Fruit fly (Drosophila melanogaster) whole organism, embryonic: ENCODE results near the gene PIG-B.
A peak's percentile ranks its signal among the peaks of the same experiment; 100 is the strongest.

Experiments used
- CG11085 ChIP-seq: fragments of 200-800 bp; sonication (Bioruptor generic); IDR thresholded peaks from 2 replicates; pipeline ENCODE4 v1.3.6; 2022; ENCODE audit warnings: missing biosample characterization, missing genetic modification characterization
- CG12219 ChIP-seq: fragments of 200-800 bp; sonication (Bioruptor generic); optimal IDR thresholded peaks from 3 replicates; lab custom pipeline; 2018; ENCODE audit warnings: missing biosample characterization, mild to moderate bottlenecking, missing genetic modification characterization
- CG12299 ChIP-seq: fragments of 200-800 bp; sonication (Bioruptor generic); optimal IDR thresholded peaks from 2 replicates; lab custom pipeline; 2018; ENCODE audit warnings: missing biosample characterization, mild to moderate bottlenecking, missing genetic modification characterization
- CG13123 ChIP-seq: fragments of 200-800 bp; sonication (Bioruptor generic); optimal IDR thresholded peaks from 2 replicates; lab custom pipeline; 2016; ENCODE audit warnings: missing biosample characterization, missing genetic modification characterization
- CG13424 ChIP-seq: fragments of 200-800 bp; sonication (Bioruptor generic); optimal IDR thresholded peaks from 2 replicates; lab custom pipeline; 2019; ENCODE audit warnings: missing biosample characterization, mild to moderate bottlenecking, missing genetic modification characterization, moderate library complexity
- CG13775 ChIP-seq: fragments of 200-800 bp; sonication (Bioruptor generic); optimal IDR thresholded peaks from 3 replicates; lab custom pipeline; 2017; ENCODE audit warnings: missing biosample characterization, mild to moderate bottlenecking, missing genetic modification characterization
- CG14710 ChIP-seq: fragments of 200-800 bp; sonication (Bioruptor generic); optimal IDR thresholded peaks from 3 replicates; lab custom pipeline; 2019; ENCODE audit warnings: missing biosample characterization, mild to moderate bottlenecking, missing genetic modification characterization, moderate library complexity
- CG15269 ChIP-seq: fragments of 200-800 bp; sonication (Bioruptor generic); optimal IDR thresholded peaks from 2 replicates; lab custom pipeline; 2018; ENCODE audit warnings: missing biosample characterization, mild to moderate bottlenecking, missing genetic modification characterization, moderate library complexity
- CG17361 ChIP-seq: fragments of 200-800 bp; sonication (Bioruptor generic); IDR thresholded peaks from 3 replicates; pipeline ENCODE4 v1.3.6; 2022; ENCODE audit warnings: missing biosample characterization, missing genetic modification characterization
- CG18599 ChIP-seq: fragments of 200-800 bp; sonication (Bioruptor generic); optimal IDR thresholded peaks from 3 replicates; lab custom pipeline; 2017; ENCODE audit warnings: missing biosample characterization, missing genetic modification characterization, mild to moderate bottlenecking, moderate library complexity, missing genetic modification reagents
- CG2116 ChIP-seq: fragments of 200-800 bp; sonication (Bioruptor generic); optimal IDR thresholded peaks from 3 replicates; lab custom pipeline; 2018; ENCODE audit warnings: missing biosample characterization, mild to moderate bottlenecking, missing genetic modification characterization
- CG2120 ChIP-seq: fragments of 200-800 bp; sonication (Bioruptor generic); optimal IDR thresholded peaks from 3 replicates; lab custom pipeline; 2016; ENCODE audit warnings: missing biosample characterization, missing genetic modification characterization
- CG32767 ChIP-seq: fragments of 200-800 bp; sonication (Bioruptor generic); IDR thresholded peaks from 2 replicates; pipeline ENCODE4 v1.3.6; 2022; ENCODE audit warnings: missing biosample characterization, missing genetic modification characterization
- CG3407 ChIP-seq: fragments of 200-800 bp; sonication (Bioruptor generic); optimal IDR thresholded peaks from 2 replicates; lab custom pipeline; 2018; ENCODE audit warnings: missing biosample characterization, mild to moderate bottlenecking, missing genetic modification characterization
- CG4404 ChIP-seq: fragments of 200-800 bp; sonication (Bioruptor generic); IDR thresholded peaks from 2 replicates; pipeline ENCODE4 v1.3.6; 2022; ENCODE audit warnings: missing biosample characterization, missing genetic modification characterization
- CG5180 ChIP-seq: fragments of 200-800 bp; sonication (Bioruptor generic); optimal IDR thresholded peaks from 3 replicates; lab custom pipeline; 2017; ENCODE audit warnings: missing biosample characterization, missing genetic modification characterization, mild to moderate bottlenecking, moderate library complexity, missing genetic modification reagents
- CG5953 ChIP-seq: fragments of 200-800 bp; sonication (Bioruptor generic); IDR thresholded peaks from 2 replicates; pipeline ENCODE4 v1.3.6; 2022; ENCODE audit warnings: missing biosample characterization, missing genetic modification characterization
- CG6254 ChIP-seq: fragments of 200-800 bp; sonication (Bioruptor generic); optimal IDR thresholded peaks from 3 replicates; lab custom pipeline; 2017; ENCODE audit warnings: mild to moderate bottlenecking, missing biosample characterization, missing genetic modification reagents, missing genetic modification characterization
- CG7556 ChIP-seq: fragments of 200-800 bp; sonication (Bioruptor generic); optimal IDR thresholded peaks from 2 replicates; lab custom pipeline; 2017; ENCODE audit warnings: missing biosample characterization, mild to moderate bottlenecking, missing genetic modification characterization
- CG7928 ChIP-seq: fragments of 200-800 bp; sonication (Bioruptor generic); optimal IDR thresholded peaks from 2 replicates; lab custom pipeline; 2017; ENCODE audit warnings: missing biosample characterization, mild to moderate bottlenecking, missing genetic modification characterization
- CG8281 ChIP-seq: fragments of 200-800 bp; sonication (Bioruptor generic); optimal IDR thresholded peaks from 2 replicates; lab custom pipeline; 2018; ENCODE audit warnings: missing biosample characterization, mild to moderate bottlenecking, missing genetic modification characterization, moderate library complexity
- CG8359 ChIP-seq: fragments of 200-800 bp; sonication (Bioruptor generic); optimal IDR thresholded peaks from 2 replicates; lab custom pipeline; 2017; ENCODE audit warnings: missing biosample characterization, mild to moderate bottlenecking, missing genetic modification characterization, borderline replicate concordance
- CG9609 ChIP-seq: fragments of 200-800 bp; sonication (Bioruptor generic); optimal IDR thresholded peaks from 3 replicates; lab custom pipeline; 2016; ENCODE audit warnings: missing biosample characterization, missing genetic modification characterization
- CHES-1-like ChIP-seq: fragments of 200-800 bp; sonication (Bioruptor generic); optimal IDR thresholded peaks from 2 replicates; lab custom pipeline; 2016; ENCODE audit warnings: missing biosample characterization, missing genetic modification characterization
- Dll ChIP-seq: fragments of 200-800 bp; sonication (Bioruptor generic); IDR thresholded peaks from 4 replicates; pipeline ENCODE4 v1.3.6; 2022; ENCODE audit warnings: missing biosample characterization, missing genetic modification characterization; ENCODE audit not compliant: partially characterized antibody
- Dref ChIP-seq: fragments of 200-800 bp; sonication (Bioruptor generic); IDR thresholded peaks from 2 replicates; pipeline ENCODE4 v1.3.6; 2022; ENCODE audit warnings: missing biosample characterization, missing genetic modification characterization
- HLH4C ChIP-seq: fragments of 200-800 bp; sonication (Bioruptor generic); IDR thresholded peaks from 3 replicates; pipeline ENCODE4 v1.3.6; 2022; ENCODE audit warnings: missing biosample characterization, missing genetic modification characterization; ENCODE audit not compliant: partially characterized antibody
- Taf1 ChIP-seq: fragments of 200-800 bp; sonication (Bioruptor generic); IDR thresholded peaks from 2 replicates; pipeline ENCODE4 v1.3.6; 2022; ENCODE audit warnings: missing biosample characterization, missing genetic modification characterization
- bcd ChIP-seq: fragments of 200-800 bp; sonication (Bioruptor generic); optimal IDR thresholded peaks from 2 replicates; lab custom pipeline; 2017; ENCODE audit warnings: missing biosample characterization, mild to moderate bottlenecking, missing genetic modification characterization
- bsh ChIP-seq, 2 experiments: fragments of 200-800 bp; sonication (Bioruptor generic); optimal IDR thresholded peaks; 2 replicates each; lab custom pipeline; 2017 to 2018; ENCODE audit warnings: mild to moderate bottlenecking in 2 of 2, missing biosample characterization in 2 of 2, missing genetic modification characterization in 2 of 2, moderate library complexity in 1 of 2
- corto ChIP-seq: fragments of 200-800 bp; sonication (Bioruptor generic); optimal IDR thresholded peaks from 2 replicates; lab custom pipeline; 2016; ENCODE audit warnings: missing biosample characterization, mild to moderate bottlenecking, missing genetic modification characterization, moderate library complexity
- cwo ChIP-seq: fragments of 200-800 bp; sonication (Bioruptor generic); optimal IDR thresholded peaks from 3 replicates; lab custom pipeline; 2017; ENCODE audit warnings: missing biosample characterization, missing genetic modification characterization, mild to moderate bottlenecking, moderate library complexity, missing genetic modification reagents
- dimm ChIP-seq: fragments of 200-800 bp; sonication (Bioruptor generic); IDR thresholded peaks from 2 replicates; pipeline ENCODE4 v1.3.6; 2022; ENCODE audit warnings: missing biosample characterization, missing genetic modification characterization
- emc ChIP-seq: fragments of 200-800 bp; sonication (Bioruptor generic); optimal IDR thresholded peaks from 2 replicates; lab custom pipeline; 2016; ENCODE audit warnings: missing biosample characterization, missing genetic modification characterization
- fd96Cb ChIP-seq: fragments of 200-800 bp; sonication (Bioruptor generic); optimal IDR thresholded peaks from 2 replicates; lab custom pipeline; 2018; ENCODE audit warnings: missing biosample characterization, mild to moderate bottlenecking, missing genetic modification characterization, moderate library complexity
- fru ChIP-seq: fragments of >200 bp; optimal IDR thresholded peaks from 2 replicates; lab custom pipeline; 2017
- gt ChIP-seq: fragments of 200-800 bp; sonication (Bioruptor generic); IDR thresholded peaks from 2 replicates; pipeline ENCODE4 v1.3.6; 2022; ENCODE audit warnings: missing biosample characterization, missing genetic modification characterization
- mirr ChIP-seq: fragments of 200-800 bp; sonication (Bioruptor generic); optimal IDR thresholded peaks from 3 replicates; lab custom pipeline; 2018; ENCODE audit warnings: missing biosample characterization, mild to moderate bottlenecking, missing genetic modification characterization
- oc ChIP-seq: fragments of 200-800 bp; sonication (Bioruptor generic); optimal IDR thresholded peaks from 2 replicates; lab custom pipeline; 2018; ENCODE audit warnings: missing biosample characterization, mild to moderate bottlenecking, missing genetic modification characterization, moderate library complexity
- onecut ChIP-seq: fragments of 200-800 bp; sonication (Bioruptor generic); IDR thresholded peaks from 2 replicates; pipeline ENCODE4 v1.3.6; 2022; ENCODE audit warnings: missing biosample characterization, missing genetic modification characterization
- p53 ChIP-seq: fragments of 200-800 bp; sonication (Bioruptor generic); optimal IDR thresholded peaks from 2 replicates; lab custom pipeline; 2016; ENCODE audit warnings: missing biosample characterization, missing genetic modification characterization
- ro ChIP-seq: fragments of 200-800 bp; sonication (Bioruptor generic); IDR thresholded peaks from 2 replicates; pipeline ENCODE4 v1.3.6; 2022; ENCODE audit warnings: missing biosample characterization, missing genetic modification characterization
- sc ChIP-seq, 3 experiments: fragments of >200 bp in 2 of 3; fragments of 200-800 bp in 1 of 3; sonication (Bioruptor generic) in 1 of 3; optimal IDR thresholded peaks; 2 replicates in 2 of 3; 3 replicates in 1 of 3; lab custom pipeline; 2017; ENCODE audit warnings: mild to moderate bottlenecking in 1 of 3, missing biosample characterization in 1 of 3, missing genetic modification characterization in 1 of 3, missing genetic modification reagents in 1 of 3
- scrt ChIP-seq: fragments of 200-800 bp; sonication (Bioruptor generic); optimal IDR thresholded peaks from 2 replicates; lab custom pipeline; 2018; ENCODE audit warnings: missing biosample characterization, mild to moderate bottlenecking, missing genetic modification characterization, moderate library complexity
- sd ChIP-seq: fragments of 200-800 bp; sonication (Bioruptor generic); optimal IDR thresholded peaks from 3 replicates; lab custom pipeline; 2018; ENCODE audit warnings: missing biosample characterization, mild to moderate bottlenecking, missing genetic modification characterization, moderate library complexity
- slbo ChIP-seq: fragments of 200-800 bp; sonication (Bioruptor generic); IDR thresholded peaks from 2 replicates; pipeline ENCODE4 v1.3.6; 2022; ENCODE audit warnings: missing biosample characterization, missing genetic modification characterization
- tin ChIP-seq: fragments of 200-800 bp; sonication (Bioruptor generic); optimal IDR thresholded peaks from 3 replicates; lab custom pipeline; 2016; ENCODE audit warnings: missing biosample characterization, missing genetic modification characterization
- vnd ChIP-seq: fragments of 200-800 bp; sonication (Bioruptor generic); IDR thresholded peaks from 3 replicates; pipeline ENCODE4 v1.3.6; 2022; ENCODE audit warnings: missing biosample characterization, missing genetic modification characterization; ENCODE audit not compliant: partially characterized antibody
- zfh2 ChIP-seq: fragments of 200-800 bp; sonication (Bioruptor generic); optimal IDR thresholded peaks from 2 replicates; lab custom pipeline; 2016; ENCODE audit warnings: missing biosample characterization, missing genetic modification characterization

Gene PIG-B

dm6 chr3L:3818566-3819325 is 7.7 kb downstream of the PIG-B start, which contains the start of gene enc (continued):
- TF ChIP-seq slbo (GFP tag; lab: Robert Waterston, UW) = no peak
- no peak for TF ChIP-seq dimm (GFP tag; lab: Robert Waterston, UW)
- TF ChIP-seq CG5180 = no peak
- no peak for TF ChIP-seq CG6254 (GFP tag; lab: Kevin White, UChicago)
- TF ChIP-seq emc = no peak
- TF ChIP-seq fd96Cb = no peak
- peak; percentile 81 for TF ChIP-seq CG2116 (GFP tag; lab: Kevin White, UChicago)
- TF ChIP-seq p53 (GFP tag; lab: Kevin White, UChicago) = no peak
- TF ChIP-seq CG11085 (GFP tag; lab: Robert Waterston, UW) = no peak
- TF ChIP-seq CG7556 (GFP tag; lab: Kevin White, UChicago) = no peak
- peak; percentile 9 for TF ChIP-seq corto (GFP tag; lab: Kevin White, UChicago)
- TF ChIP-seq cwo (GFP tag; lab: Kevin White, UChicago) = no peak
- no peak for TF ChIP-seq fru (lab: Kevin White, UChicago)
- peak; percentile 27; the same call in 1 of the 2 replicates for TF ChIP-seq onecut (GFP tag; lab: Robert Waterston, UW)
- no peak for TF ChIP-seq CG4404 (GFP tag; lab: Robert Waterston, UW)
- TF ChIP-seq CG8281 = no peak
- TF ChIP-seq CG9609 (GFP tag; lab: Kevin White, UChicago) = no peak
- TF ChIP-seq CG13424 (tag; lab: Kevin White, UChicago) = peak; percentile 9
- no peak for TF ChIP-seq mirr
- no peak for TF ChIP-seq tin (GFP tag; lab: Kevin White, UChicago)
- TF ChIP-seq Taf1 = no peak
- no peak for TF ChIP-seq CG7928
- peak; percentile 97 for TF ChIP-seq vnd
- TF ChIP-seq CG13123 (GFP tag; lab: Kevin White, UChicago) = no peak
- peak; percentile 94 for TF ChIP-seq Dref
- TF ChIP-seq ro (GFP tag; lab: Robert Waterston, UW) = no peak
- TF ChIP-seq CG13775 (GFP tag; lab: Kevin White, UChicago) = no peak
- TF ChIP-seq CHES-1-like (GFP tag; lab: Kevin White, UChicago) = peak; percentile 2
- peak; percentile 40; the same call in 1 of the 3 replicates for TF ChIP-seq CG17361 (GFP tag; lab: Robert Waterston, UW)
- TF ChIP-seq zfh2 (GFP tag; lab: Kevin White, UChicago) = no peak
- no peak for TF ChIP-seq oc (tag; lab: Kevin White, UChicago)
- TF ChIP-seq HLH4C = peak; percentile 94
- no peak for TF ChIP-seq sd (tag; lab: Kevin White, UChicago)
- TF ChIP-seq scrt (GFP tag; lab: Kevin White, UChicago) = peak; percentile 8
- TF ChIP-seq CG12219 (GFP tag; lab: Kevin White, UChicago) = no peak
- peak; percentile 43 for TF ChIP-seq CG2120 (GFP tag; lab: Kevin White, UChicago)
- no peak for TF ChIP-seq CG3407 (GFP tag; lab: Kevin White, UChicago)
- TF ChIP-seq bsh (GFP tag; optimal IDR thresholded peaks at IDR 0.05; lab: Kevin White, UChicago) = no peak
- TF ChIP-seq CG8359 (GFP tag; lab: Kevin White, UChicago) = no peak
- TF ChIP-seq Dll (GFP tag; lab: Robert Waterston, UW) = peak; percentile 91
- peak; percentile 34 for TF ChIP-seq CG14710 (tag; lab: Kevin White, UChicago)
- no peak for TF ChIP-seq bcd
- TF ChIP-seq CG12299 (tag; lab: Kevin White, UChicago) = no peak
- no peak for TF ChIP-seq gt (GFP tag; lab: Robert Waterston, UW)
- no peak for TF ChIP-seq sc (optimal IDR thresholded peaks at IDR 0.05; lab: Kevin White, UChicago)
- TF ChIP-seq sc (GFP tag; optimal IDR thresholded peaks at IDR 0.05; lab: Kevin White, UChicago) = no peak
- no peak for TF ChIP-seq CG5953 (GFP tag; lab: Robert Waterston, UW)
- no peak for TF ChIP-seq CG18599 (GFP tag; lab: Kevin White, UChicago)
- TF ChIP-seq CG32767 (GFP tag; lab: Robert Waterston, UW) = no peak
- TF ChIP-seq CG15269 (tag; lab: Kevin White, UChicago) = no peak
